Worm (Caenorhabditis elegans): Measurements from ENCODE around the gene ZK1098.12.
A peak's percentile ranks its signal among the peaks of the same experiment; 100 is the strongest.

ZK1098.12 gene

DNA sequence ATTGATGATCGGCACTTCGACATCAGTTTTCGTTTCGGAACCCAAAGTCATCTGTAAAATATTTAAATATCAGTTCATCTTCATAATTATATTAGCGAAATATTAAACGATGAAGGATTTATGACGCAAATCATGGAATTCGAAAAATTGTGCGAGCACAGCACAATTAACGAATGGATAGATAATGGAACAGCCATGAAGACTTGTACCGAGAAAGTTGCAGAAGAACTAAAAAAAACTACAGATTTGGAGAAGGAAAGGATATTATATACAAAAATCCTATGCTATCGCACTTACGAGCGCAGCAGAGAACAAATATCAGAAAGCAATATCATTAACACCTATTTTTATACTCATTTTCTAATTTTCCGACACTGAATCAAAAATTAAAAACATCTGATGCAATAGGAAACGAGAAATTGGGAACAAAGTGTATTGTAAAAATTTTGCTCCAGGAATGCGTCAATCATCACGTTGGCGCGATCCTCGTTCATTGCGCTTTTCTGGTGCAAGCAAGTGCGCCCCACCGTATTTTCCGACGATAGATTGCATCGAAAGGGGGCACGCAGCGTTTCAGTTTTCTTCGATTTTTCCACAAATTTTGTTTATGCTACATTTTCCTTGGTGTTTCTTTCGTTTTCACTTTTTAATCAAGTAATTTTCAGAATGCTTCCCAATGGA lies 23.4 kb upstream of the ZK1098.12 start, which contains the start of the genes clu-1 and prp-40 (continued):
- no peak for TF ChIP-seq Y56A3A.18 (GFP tag; IDR thresholded peaks at IDR 0.05)
- TF ChIP-seq zim-3 (tag; optimal IDR thresholded peaks at IDR 0.05): no peak
- TF ChIP-seq F10E7.11 (tag; optimal IDR thresholded peaks at IDR 0.05): no peak
- TF ChIP-seq nfya-1 (tag; optimal IDR thresholded peaks at IDR 0.05; ENCODE audit: borderline replicate concordance, insufficient read depth): no peak
- TF ChIP-seq nhr-179 (tag; optimal IDR thresholded peaks at IDR 0.05): no peak
- TF ChIP-seq madf-6 (GFP tag; IDR thresholded peaks at IDR 0.05): peak; percentile 79
- no peak for TF ChIP-seq rec-8 (tag; optimal IDR thresholded peaks at IDR 0.05)
- no peak for TF ChIP-seq egrh-3 (GFP tag; IDR thresholded peaks at IDR 0.05)
- peak; percentile 70 for TF ChIP-seq K12H6.12 (tag; optimal IDR thresholded peaks at IDR 0.05)
- peak; percentile 54; the same call in 1 of the 2 replicates for TF ChIP-seq C06A6.2 (GFP tag; conservative IDR thresholded peaks at IDR 0.05)
- TF ChIP-seq snpc-3.4 (tag; optimal IDR thresholded peaks at IDR 0.05): no peak
- peak; percentile 98 for TF ChIP-seq ztf-18 (tag; optimal IDR thresholded peaks at IDR 0.05)
- TF ChIP-seq madf-3 (GFP tag; IDR thresholded peaks at IDR 0.05): no peak
- TF ChIP-seq mes-4 (tag; optimal IDR thresholded peaks at IDR 0.05): no peak
- TF ChIP-seq snpc-1.3 (tag; optimal IDR thresholded peaks at IDR 0.05; ENCODE audit: insufficient read depth): peak; percentile 76
- TF ChIP-seq ceh-79 (tag; optimal IDR thresholded peaks at IDR 0.05): no peak
- no peak for TF ChIP-seq ztf-28 (GFP tag; IDR thresholded peaks at IDR 0.05)
- TF ChIP-seq xnd-1 (tag; optimal IDR thresholded peaks at IDR 0.05): peak; percentile 24
- TF ChIP-seq tlf-1 (GFP tag; optimal IDR thresholded peaks at IDR 0.05): peak; percentile 69
- no peak for TF ChIP-seq F57A8.1 (GFP tag; optimal IDR thresholded peaks at IDR 0.05)
- TF ChIP-seq D2030.7 (GFP tag; IDR thresholded peaks at IDR 0.05): peak; percentile 79
- no peak for TF ChIP-seq lsy-27 (tag; optimal IDR thresholded peaks at IDR 0.05; ENCODE audit: borderline replicate concordance, insufficient read depth)
- TF ChIP-seq dox-1 (GFP tag; IDR thresholded peaks at IDR 0.05): peak; percentile 94
- no peak for TF ChIP-seq K11D2.4 (GFP tag; IDR thresholded peaks at IDR 0.05)
- no peak for TF ChIP-seq tbx-9 (tag; optimal IDR thresholded peaks at IDR 0.05; ENCODE audit: borderline replicate concordance)
- TF ChIP-seq hmg-1.2 (GFP tag; IDR thresholded peaks at IDR 0.05): peak; percentile 75
- peak; percentile 88 for TF ChIP-seq nfyb-1 (GFP tag; IDR thresholded peaks at IDR 0.05)
- no peak for TF ChIP-seq egl-44 (GFP tag; IDR thresholded peaks at IDR 0.05)
- no peak; the same call in 1 of the 2 replicates for TF ChIP-seq lir-1 (GFP tag; conservative IDR thresholded peaks at IDR 0.05)
- TF ChIP-seq F22D6.2 (tag; optimal IDR thresholded peaks at IDR 0.05): no peak
- no peak for TF ChIP-seq rpc-1 (optimal IDR thresholded peaks at IDR 0.05)
- TF ChIP-seq rpc-1 (tag; optimal IDR thresholded peaks at IDR 0.05): no peak
- TF ChIP-seq F23B12.7 (tag; optimal IDR thresholded peaks at IDR 0.05; ENCODE audit: insufficient read depth): peak; percentile 90
- peak; percentile 32 for TF ChIP-seq F49E8.2 (tag; optimal IDR thresholded peaks at IDR 0.05; ENCODE audit: insufficient read depth)
- TF ChIP-seq egl-18 (GFP tag; IDR thresholded peaks at IDR 0.05): no peak
- TF ChIP-seq lin-35 (GFP tag; optimal IDR thresholded peaks at IDR 0.05): peak in 2 of 3 experiments; percentile 28 to 83
- TF ChIP-seq nhr-90 (tag; optimal IDR thresholded peaks at IDR 0.05): no peak
- peak; percentile 72 for TF ChIP-seq lsl-1 (GFP tag; optimal IDR thresholded peaks at IDR 0.05)
- peak; percentile 44 for TF ChIP-seq repo-1 (tag; optimal IDR thresholded peaks at IDR 0.05)
- no peak for TF ChIP-seq pha-4 (tag; optimal IDR thresholded peaks at IDR 0.05)
- peak; percentile 64; the same call in 1 of the 2 replicates for TF ChIP-seq hmg-20 (GFP tag; IDR thresholded peaks at IDR 0.05)
- TF ChIP-seq cebp-2 (GFP tag; IDR thresholded peaks at IDR 0.05): no peak
- peak; percentile 23 for TF ChIP-seq madf-10 (tag; optimal IDR thresholded peaks at IDR 0.05)
- 0 out of 2 replicates have a peak, but pooled peaks have one; percentile 26 for TF ChIP-seq C17E4.6 (GFP tag; IDR thresholded peaks at IDR 0.05)
- TF ChIP-seq T07F8.4 (tag; optimal IDR thresholded peaks at IDR 0.05): no peak
- peak; percentile 94 for TF ChIP-seq attf-5 (GFP tag; optimal IDR thresholded peaks at IDR 0.05)
- peak; percentile 45 for TF ChIP-seq madf-8 (GFP tag; conservative IDR thresholded peaks at IDR 0.05)

Measured in whole organism, young adult.